Worm (Caenorhabditis elegans): Measurements from ENCODE around the gene T25B6.6.

T25B6.6 gene

DNA sequence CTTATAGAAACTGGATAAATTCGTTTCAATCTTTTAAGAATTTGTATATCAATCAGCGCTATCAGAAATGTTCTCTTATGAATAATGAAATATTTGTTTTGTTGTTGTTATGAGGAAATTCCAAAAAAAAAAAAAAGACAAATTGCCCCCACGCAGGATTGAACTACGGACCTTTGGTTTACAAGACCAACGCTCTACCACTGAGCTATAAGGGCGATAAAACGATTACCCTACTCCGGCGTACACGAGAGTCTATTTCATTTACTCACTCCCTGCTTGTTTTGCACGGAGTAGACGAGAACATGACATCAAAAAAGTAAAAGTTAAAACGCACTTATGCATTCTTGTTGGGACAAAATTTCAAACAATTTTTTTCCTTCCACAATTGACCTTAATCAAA, 1.6 kb upstream of the T25B6.6 start (continued):
- TF ChIP-seq him-1 (tag; optimal IDR thresholded peaks at IDR 0.05): peak; percentile 95
- peak; percentile 76 for TF ChIP-seq mxl-1 (tag; optimal IDR thresholded peaks at IDR 0.05)
- TF ChIP-seq repo-1 (tag; optimal IDR thresholded peaks at IDR 0.05): no peak
- TF ChIP-seq ZK185.1 (tag; optimal IDR thresholded peaks at IDR 0.05; ENCODE audit: poor library complexity, severe bottlenecking): peak; percentile 71
- TF ChIP-seq K11D2.4 (GFP tag; IDR thresholded peaks at IDR 0.05): peak; percentile 64; the same call in 1 of the 2 replicates
- TF ChIP-seq nhr-179 (tag; optimal IDR thresholded peaks at IDR 0.05): peak; percentile 60
- 0 out of 2 replicates have a peak, but pooled peaks have one; percentile 71 for TF ChIP-seq ceh-40 (GFP tag; IDR thresholded peaks at IDR 0.05)
- TF ChIP-seq unc-130 (GFP tag; optimal IDR thresholded peaks at IDR 0.05): peak; percentile 18
- peak; percentile 78; the same call in 1 of the 2 replicates for TF ChIP-seq pbrm-1 (GFP tag; IDR thresholded peaks at IDR 0.05)
- peak; percentile 59 for TF ChIP-seq F23B12.7 (tag; optimal IDR thresholded peaks at IDR 0.05; ENCODE audit: insufficient read depth)
- TF ChIP-seq nhr-80 (tag; optimal IDR thresholded peaks at IDR 0.05): peak; percentile 37
- peak; percentile 74 for TF ChIP-seq snpc-4 (GFP tag; optimal IDR thresholded peaks at IDR 0.05)
- peak in 1 of 4 experiments; percentile 30 for TF ChIP-seq snpc-4 (tag; optimal IDR thresholded peaks at IDR 0.05)
- peak; percentile 32 for TF ChIP-seq snpc-3.4 (tag; optimal IDR thresholded peaks at IDR 0.05)
- TF ChIP-seq bed-1 (GFP tag; IDR thresholded peaks at IDR 0.05): peak; percentile 80; the same call in 1 of the 2 replicates
- TF ChIP-seq mes-4 (tag; optimal IDR thresholded peaks at IDR 0.05): peak; percentile 79
- peak; percentile 83 for TF ChIP-seq hmg-20 (GFP tag; IDR thresholded peaks at IDR 0.05)
- TF ChIP-seq athp-1 (tag; optimal IDR thresholded peaks at IDR 0.05): peak; percentile 39
- peak; percentile 64 for TF ChIP-seq madf-10 (tag; optimal IDR thresholded peaks at IDR 0.05)
- TF ChIP-seq bed-2 (GFP tag; IDR thresholded peaks at IDR 0.05): 0 out of 2 replicates have a peak, but pooled peaks have one; percentile 56
- peak; percentile 95 for TF ChIP-seq tbp1 (GFP tag; optimal IDR thresholded peaks at IDR 0.05)
- peak; percentile 27 for TF ChIP-seq ztf-26 (tag; optimal IDR thresholded peaks at IDR 0.05)
- TF ChIP-seq madf-8 (GFP tag; conservative IDR thresholded peaks at IDR 0.05): 0 out of 2 replicates have a peak, but pooled peaks have one; percentile 16
- TF ChIP-seq Y95B8A.8 (GFP tag; IDR thresholded peaks at IDR 0.05): 0 out of 2 replicates have a peak, but pooled peaks have one; percentile 20
- peak; percentile 64 for TF ChIP-seq zim-3 (tag; optimal IDR thresholded peaks at IDR 0.05)
- peak; percentile 79 for TF ChIP-seq rcor-1 (GFP tag; IDR thresholded peaks at IDR 0.05)
- TF ChIP-seq rec-8 (tag; optimal IDR thresholded peaks at IDR 0.05): peak; percentile 84 to 94
- peak; percentile 78 for TF ChIP-seq ztf-18 (tag; optimal IDR thresholded peaks at IDR 0.05)
- TF ChIP-seq attf-3 (GFP tag; conservative IDR thresholded peaks at IDR 0.05): no peak
- peak; percentile 30 for TF ChIP-seq atf-7 (tag; optimal IDR thresholded peaks at IDR 0.05)
- TF ChIP-seq madf-6 (GFP tag; IDR thresholded peaks at IDR 0.05): no peak
- TF ChIP-seq let-607 (tag; optimal IDR thresholded peaks at IDR 0.05): peak; percentile 47 to 50
- no peak for TF ChIP-seq Y67H2A.10 (GFP tag; conservative IDR thresholded peaks at IDR 0.05)
- TF ChIP-seq madf-3 (GFP tag; IDR thresholded peaks at IDR 0.05): 0 out of 2 replicates have a peak, but pooled peaks have one; percentile 48
- TF ChIP-seq cebp-2 (GFP tag; IDR thresholded peaks at IDR 0.05): peak; percentile 93
- TF ChIP-seq ceh-100 (GFP tag; IDR thresholded peaks at IDR 0.05): peak; percentile 64
- peak; percentile 70 for TF ChIP-seq hlh-12 (tag; optimal IDR thresholded peaks at IDR 0.05)
- TF ChIP-seq Y79H2A.3 (GFP tag; conservative IDR thresholded peaks at IDR 0.05): 0 out of 2 replicates have a peak, but pooled peaks have one; percentile 8
- TF ChIP-seq sptf-2 (GFP tag; optimal IDR thresholded peaks at IDR 0.05): peak; percentile 76
- TF ChIP-seq lin-54 (GFP tag; optimal IDR thresholded peaks at IDR 0.05): peak; percentile 35
- peak; percentile 81 for TF ChIP-seq ceh-79 (tag; optimal IDR thresholded peaks at IDR 0.05)
- TF ChIP-seq ceh-91 (GFP tag; IDR thresholded peaks at IDR 0.05): no peak
- 0 out of 2 replicates have a peak, but pooled peaks have one; percentile 16 for TF ChIP-seq C17E4.6 (GFP tag; IDR thresholded peaks at IDR 0.05)
- peak; percentile 11 for TF ChIP-seq F10E7.11 (tag; optimal IDR thresholded peaks at IDR 0.05)
- peak; percentile 45 for TF ChIP-seq F57A8.1 (GFP tag; optimal IDR thresholded peaks at IDR 0.05)
- no peak for TF ChIP-seq ceh-58 (GFP tag; IDR thresholded peaks at IDR 0.05)
- no peak for TF ChIP-seq attf-6 (GFP tag; IDR thresholded peaks at IDR 0.05)
- TF ChIP-seq nfya-1 (tag; optimal IDR thresholded peaks at IDR 0.05; ENCODE audit: borderline replicate concordance, insufficient read depth): no peak
